Worm (Caenorhabditis elegans): Measurements from ENCODE around the gene lgc-5.

Gene lgc-5

DNA sequence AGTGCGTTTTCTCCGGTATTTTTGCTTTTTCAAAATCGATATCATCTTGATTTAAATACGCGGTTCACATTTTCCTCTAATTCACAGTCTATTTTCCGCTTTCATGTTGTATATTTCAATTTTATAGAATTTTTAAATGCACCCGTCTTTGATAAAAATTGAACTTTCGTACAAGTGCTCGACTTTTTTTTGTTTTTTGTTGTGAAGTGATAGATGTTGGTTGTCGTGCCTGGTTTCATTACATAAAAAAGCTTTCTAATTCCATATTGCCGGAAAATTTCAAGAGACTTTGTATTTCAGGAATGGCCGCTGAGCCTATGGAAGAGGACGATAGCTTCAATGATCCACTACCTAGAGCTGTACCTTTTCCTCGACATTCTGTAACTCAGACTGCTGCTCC, 20.7 kb downstream of the lgc-5 start, which contains the start of gene D2096.12:
Gene D2096.12 (plus strand): TSS at position 301 of the 400 bp plus-strand sequence.
- TF ChIP-seq F39B2.1 (GFP tag; IDR thresholded peaks at IDR 0.05) = no peak
- TF ChIP-seq ekl-4 (GFP tag; IDR thresholded peaks at IDR 0.05) = 0 out of 2 replicates have a peak, but pooled peaks have one; percentile 41
- TF ChIP-seq snpc-4 (GFP tag; optimal IDR thresholded peaks at IDR 0.05) = no peak
- TF ChIP-seq snpc-4 (tag; optimal IDR thresholded peaks at IDR 0.05) = no peak
- TF ChIP-seq B0261.1 (tag; optimal IDR thresholded peaks at IDR 0.05) = no peak

DNA sequence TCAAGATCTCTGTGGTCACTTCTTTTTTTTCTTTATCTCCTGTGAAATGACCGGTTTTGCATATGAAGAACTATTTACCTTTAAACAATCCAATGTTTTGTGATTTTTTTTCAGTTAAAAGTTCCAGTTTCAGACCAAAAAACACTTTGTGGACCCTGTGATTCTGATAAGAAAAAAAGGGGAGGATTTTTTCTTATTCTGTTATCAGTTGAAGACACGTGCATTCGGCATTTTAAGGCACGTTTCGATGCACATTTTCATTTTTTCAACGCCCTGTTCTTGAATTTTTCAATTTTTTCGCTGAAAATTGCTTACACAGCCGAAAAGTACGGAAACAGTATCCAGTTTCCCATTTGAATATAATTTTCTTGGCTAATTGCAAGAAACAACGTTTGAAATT, 23.8 kb downstream of the lgc-5 start, which contains the start of gene aagr-1:
Gene aagr-1 (plus strand): TSS at position 227 of the 400 bp plus-strand sequence.
- peak; percentile 15 for TF ChIP-seq him-1 (tag; optimal IDR thresholded peaks at IDR 0.05)
- no peak for TF ChIP-seq mxl-1 (tag; optimal IDR thresholded peaks at IDR 0.05)
- TF ChIP-seq aptf-2 (GFP tag; conservative IDR thresholded peaks at IDR 0.05) = no peak
- TF ChIP-seq nhr-80 (tag; optimal IDR thresholded peaks at IDR 0.05) = peak; percentile 66

DNA sequence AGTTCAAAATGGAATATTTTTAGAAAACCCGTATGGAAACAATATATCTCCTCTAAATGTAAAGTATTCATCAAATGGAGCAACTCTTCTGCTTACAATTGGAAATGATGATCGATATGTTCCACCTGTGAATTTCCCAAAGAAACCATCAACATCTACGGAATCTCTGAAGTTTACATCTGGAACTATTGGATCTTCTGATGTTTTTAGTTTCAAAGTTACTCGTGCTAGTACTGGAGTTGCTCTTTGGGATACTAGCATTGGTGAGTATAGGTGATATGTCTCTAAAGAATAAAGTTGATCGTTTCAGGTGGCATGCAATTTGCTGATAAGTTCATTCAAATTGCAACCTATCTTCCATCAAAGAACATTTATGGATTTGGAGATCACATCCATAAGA, 25.4 kb downstream of the lgc-5 start:
- no peak for TF ChIP-seq mes-4 (tag; optimal IDR thresholded peaks at IDR 0.05)
- no peak for TF ChIP-seq attf-3 (GFP tag; conservative IDR thresholded peaks at IDR 0.05)
- no peak for TF ChIP-seq ccch-3 (GFP tag; optimal IDR thresholded peaks at IDR 0.05)
- no peak for TF ChIP-seq T07F8.4 (tag; optimal IDR thresholded peaks at IDR 0.05)
- TF ChIP-seq egl-44 (GFP tag; IDR thresholded peaks at IDR 0.05) = no peak
- no peak for TF ChIP-seq F57C9.4 (tag; optimal IDR thresholded peaks at IDR 0.05)
- no peak for TF ChIP-seq madf-10 (tag; optimal IDR thresholded peaks at IDR 0.05)
- TF ChIP-seq F49E8.2 (tag; optimal IDR thresholded peaks at IDR 0.05; ENCODE audit: insufficient read depth) = no peak
- TF ChIP-seq die-1 (tag; optimal IDR thresholded peaks at IDR 0.05) = no peak
- TF ChIP-seq madf-8 (GFP tag; conservative IDR thresholded peaks at IDR 0.05) = no peak
- TF ChIP-seq egl-18 (GFP tag; IDR thresholded peaks at IDR 0.05) = no peak
- no peak for TF ChIP-seq rec-8 (tag; optimal IDR thresholded peaks at IDR 0.05)
- TF ChIP-seq egrh-3 (GFP tag; IDR thresholded peaks at IDR 0.05) = no peak
- TF ChIP-seq ama-1 (optimal IDR thresholded peaks at IDR 0.05) = no peak
- no peak for TF ChIP-seq ama-1 (GFP tag; optimal IDR thresholded peaks at IDR 0.05)
- TF ChIP-seq Y53G8AR.9 (GFP tag; conservative IDR thresholded peaks at IDR 0.05) = no peak

DNA sequence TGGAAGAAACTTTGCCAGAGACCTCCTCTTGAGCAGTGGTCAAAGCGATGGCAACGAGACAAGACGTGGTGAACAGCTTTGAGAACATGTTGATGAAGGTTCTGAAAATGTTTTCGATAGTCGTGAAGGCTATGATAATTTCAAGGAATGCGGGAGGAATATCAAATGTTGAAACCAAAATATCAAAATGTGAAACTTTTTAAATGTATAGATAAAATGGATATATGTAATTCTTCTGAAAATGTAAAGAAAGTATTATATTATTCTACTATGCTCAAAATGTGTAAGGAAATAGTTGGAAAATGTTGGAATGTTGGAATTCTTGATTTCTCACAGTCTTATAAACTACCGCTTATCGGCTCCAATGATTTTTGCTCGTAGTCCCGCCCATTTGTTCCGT, 26.6 kb downstream of the lgc-5 start, which contains the start of gene D2096.6:
Gene D2096.6 (minus strand): TSS at position 101 of the 400 bp plus-strand sequence.
- TF ChIP-seq pbrm-1 (GFP tag; IDR thresholded peaks at IDR 0.05) = no peak
- no peak for TF ChIP-seq madf-6 (GFP tag; IDR thresholded peaks at IDR 0.05)
- TF ChIP-seq Y67H2A.10 (GFP tag; conservative IDR thresholded peaks at IDR 0.05) = no peak
- no peak for TF ChIP-seq C06A6.2 (GFP tag; conservative IDR thresholded peaks at IDR 0.05)
- TF ChIP-seq aptf-2 (GFP tag; conservative IDR thresholded peaks at IDR 0.05) = no peak
- TF ChIP-seq somi-1 (GFP tag; optimal IDR thresholded peaks at IDR 0.05) = no peak
- no peak for TF ChIP-seq K11D2.4 (GFP tag; IDR thresholded peaks at IDR 0.05)
- no peak for TF ChIP-seq lin-54 (GFP tag; optimal IDR thresholded peaks at IDR 0.05)
- TF ChIP-seq chd-7 (tag; optimal IDR thresholded peaks at IDR 0.05) = no peak
- no peak for TF ChIP-seq tbx-9 (tag; optimal IDR thresholded peaks at IDR 0.05; ENCODE audit: borderline replicate concordance)
- no peak for TF ChIP-seq F23B12.7 (tag; optimal IDR thresholded peaks at IDR 0.05; ENCODE audit: insufficient read depth)
- no peak for TF ChIP-seq aptf-3 (GFP tag; IDR thresholded peaks at IDR 0.05)
- TF ChIP-seq Y79H2A.3 (GFP tag; conservative IDR thresholded peaks at IDR 0.05) = no peak
- no peak for TF ChIP-seq tlf-1 (GFP tag; optimal IDR thresholded peaks at IDR 0.05)
- TF ChIP-seq lsy-27 (tag; optimal IDR thresholded peaks at IDR 0.05; ENCODE audit: borderline replicate concordance, insufficient read depth) = no peak
